Worm (Caenorhabditis elegans) whole organism, late embryonic: ENCODE results near the gene ZK863.8.

Source experiments
- ceh-34 ChIP-seq: sonication (generic microtip); optimal IDR thresholded peaks from 2 replicates; lab custom pipeline; 2016; ENCODE audit warnings: mild to moderate bottlenecking, missing genetic modification characterization, missing compliant biosample characterization
- dve-1 ChIP-seq: sonication (generic microtip); optimal IDR thresholded peaks from 2 replicates; lab custom pipeline; 2017; ENCODE audit warnings: antibody characterized with exemption, mild to moderate bottlenecking, missing genetic modification characterization, missing compliant biosample characterization
- fkh-6 ChIP-seq: sonication (generic microtip); optimal IDR thresholded peaks from 2 replicates; lab custom pipeline; 2016; ENCODE audit warnings: missing genetic modification characterization, missing compliant biosample characterization
- mec-3 ChIP-seq: sonication (generic microtip); optimal IDR thresholded peaks from 2 replicates; lab custom pipeline; 2016; ENCODE audit warnings: borderline replicate concordance, missing genetic modification characterization, missing compliant biosample characterization
- nhr-11 ChIP-seq: fragments of 150-350 bp; optimal IDR thresholded peaks from 2 replicates; lab custom pipeline; 2014; ENCODE audit warnings: missing biosample characterization, missing genetic modification characterization
- nhr-232 ChIP-seq: sonication (generic microtip); optimal IDR thresholded peaks from 2 replicates; lab custom pipeline; 2016; ENCODE audit warnings: missing genetic modification characterization, missing compliant biosample characterization
- pag-3 ChIP-seq: sonication (generic microtip); optimal IDR thresholded peaks from 2 replicates; lab custom pipeline; 2016; ENCODE audit warnings: missing compliant biosample characterization, missing genetic modification characterization, borderline replicate concordance
- pha-2 ChIP-seq: sonication (generic microtip); optimal IDR thresholded peaks from 2 replicates; lab custom pipeline; 2017; ENCODE audit warnings: mild to moderate bottlenecking, missing genetic modification characterization, missing compliant biosample characterization
- pqm-1 ChIP-seq: sonication (generic microtip); optimal IDR thresholded peaks from 2 replicates; lab custom pipeline; 2016; ENCODE audit warnings: missing genetic modification characterization, missing compliant biosample characterization
- ref-2 ChIP-seq: sonication (generic microtip); optimal IDR thresholded peaks from 2 replicates; lab custom pipeline; 2016; ENCODE audit warnings: missing genetic modification characterization, missing compliant biosample characterization
- tbx-2 ChIP-seq: sonication (generic microtip); optimal IDR thresholded peaks from 2 replicates; lab custom pipeline; 2016; ENCODE audit warnings: missing genetic modification characterization, missing compliant biosample characterization
- tbx-7 ChIP-seq: sonication (generic microtip); optimal IDR thresholded peaks from 2 replicates; lab custom pipeline; 2016; ENCODE audit warnings: missing genotype, missing genetic modification characterization, missing compliant biosample characterization
- unc-3 ChIP-seq, 2 experiments: fragments of 200-800 bp in 1 of 2; sonication (Bioruptor generic) in 1 of 2; sonication (generic microtip) in 1 of 2; conservative IDR thresholded peaks in 1 of 2; optimal IDR thresholded peaks in 1 of 2; 2 replicates each; pipeline versions ENCODE4 v1.3.6 to Lab custom; 2016 to 2022; ENCODE audit warnings: missing compliant biosample characterization in 2 of 2, missing genetic modification characterization in 2 of 2, missing genetic modification reagents in 1 of 2
- unc-86 ChIP-seq: sonication (generic microtip); optimal IDR thresholded peaks from 2 replicates; lab custom pipeline; 2016; ENCODE audit warnings: missing genetic modification characterization, missing compliant biosample characterization

DNA sequence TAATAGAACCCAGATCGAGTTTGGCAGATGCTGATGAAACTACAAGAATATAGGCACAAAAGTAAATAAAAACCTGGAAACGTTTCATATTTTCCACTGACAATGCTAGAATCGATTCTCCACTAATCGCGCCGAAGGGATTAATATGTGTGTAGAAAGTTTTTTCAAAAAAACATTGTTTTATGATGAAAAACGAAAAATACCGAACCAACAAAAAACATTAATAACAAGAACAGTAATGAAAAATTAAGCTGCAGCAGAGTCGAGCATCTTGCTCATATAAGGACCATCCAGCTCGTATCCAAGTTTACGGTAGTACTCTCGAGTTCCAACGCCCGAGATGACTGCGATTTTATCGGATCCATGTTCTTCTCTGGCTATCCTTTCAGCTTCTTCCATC, 8.0 kb downstream of the ZK863.8 start, which contains the start of gene clec-224:
- no peak for TF ChIP-seq pqm-1 (tag; lab: Kevin White, UChicago)
- no peak for TF ChIP-seq dve-1 (tag; lab: Kevin White, UChicago)
- no peak for TF ChIP-seq nhr-232 (tag; lab: Kevin White, UChicago)
- no peak for TF ChIP-seq ceh-34
- TF ChIP-seq nhr-11 (tag; lab: Kevin White, UChicago) = no peak
- TF ChIP-seq tbx-2 = no peak
- TF ChIP-seq fkh-6 (tag; lab: Kevin White, UChicago) = no peak
- no peak for TF ChIP-seq pha-2 (tag; lab: Kevin White, UChicago)
- TF ChIP-seq unc-86 (tag; lab: Kevin White, UChicago) = no peak
- TF ChIP-seq pag-3 (tag; lab: Kevin White, UChicago) = no peak
- TF ChIP-seq tbx-7 (tag; lab: Kevin White, UChicago) = no peak
- no peak for TF ChIP-seq unc-3 (GFP tag; conservative IDR thresholded peaks at IDR 0.05; lab: Robert Waterston, UW)
- no peak for TF ChIP-seq unc-3 (tag; optimal IDR thresholded peaks at IDR 0.05; lab: Kevin White, UChicago)
- TF ChIP-seq mec-3 (tag; lab: Kevin White, UChicago) = no peak
- TF ChIP-seq ref-2 (tag; lab: Kevin White, UChicago) = no peak
